Fruit fly (Drosophila melanogaster): ENCODE measurements around the gene Ir94d.

DNA sequence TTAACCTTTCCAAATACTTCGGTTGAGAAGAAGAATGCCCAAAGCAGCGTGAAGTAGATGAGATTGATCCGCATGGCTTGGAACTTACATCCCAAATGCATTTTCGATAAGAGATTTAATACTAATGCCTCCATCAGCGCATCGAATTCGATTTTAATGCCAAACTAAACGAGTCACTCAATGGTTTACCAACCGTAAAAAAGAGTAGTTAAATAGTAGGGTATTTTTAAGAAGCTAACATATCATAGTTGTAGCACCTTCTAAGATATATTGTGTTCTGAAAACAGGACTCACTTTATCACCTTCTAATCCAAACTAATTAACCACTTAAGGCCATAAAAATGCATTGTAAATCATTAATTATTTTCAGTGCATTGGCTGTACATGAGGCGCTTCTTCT is 13.8 kb upstream of the Ir94d start, which contains the start of gene CG31515:
- TF ChIP-seq CTCF (optimal IDR thresholded peaks at IDR 0.05) = no peak
- TF ChIP-seq CG8478 (optimal IDR thresholded peaks at IDR 0.05) = no peak
